Worm (Caenorhabditis elegans): ENCODE measurements around the gene F10E7.5.
A peak's percentile ranks its signal among the peaks of the same experiment; 100 is the strongest.

F10E7.5 gene

ce11 chrII:7104794-7105613 is 6.8 kb upstream of the F10E7.5 start, which contains the start of the genes farl-11 and rpl-33 (continued):
- no peak for TF ChIP-seq cebp-2 (GFP tag; IDR thresholded peaks at IDR 0.05)
- TF ChIP-seq Y79H2A.3 (GFP tag; conservative IDR thresholded peaks at IDR 0.05), result no peak
- no peak for TF ChIP-seq nhr-27 (tag; optimal IDR thresholded peaks at IDR 0.05)
- peak in 1 of 3 experiments; percentile 51 for TF ChIP-seq lin-35 (GFP tag; optimal IDR thresholded peaks at IDR 0.05)
- peak; percentile 76 for TF ChIP-seq pha-4 (tag; optimal IDR thresholded peaks at IDR 0.05)
- 0 out of 2 replicates have a peak, but pooled peaks have one; percentile 12 for TF ChIP-seq madf-6 (GFP tag; IDR thresholded peaks at IDR 0.05)
- no peak for TF ChIP-seq B0261.1 (tag; optimal IDR thresholded peaks at IDR 0.05)
- TF ChIP-seq F57A8.1 (GFP tag; optimal IDR thresholded peaks at IDR 0.05), result no peak
- TF ChIP-seq nhr-179 (tag; optimal IDR thresholded peaks at IDR 0.05), result no peak
- TF ChIP-seq snpc-4 (GFP tag; optimal IDR thresholded peaks at IDR 0.05), result no peak
- peak in 3 of 4 experiments; percentile 33 to 65 (median 33) for TF ChIP-seq snpc-4 (tag; optimal IDR thresholded peaks at IDR 0.05)
- no peak for TF ChIP-seq F37B4.10 (GFP tag; IDR thresholded peaks at IDR 0.05)
- TF ChIP-seq F22D6.2 (tag; optimal IDR thresholded peaks at IDR 0.05), result no peak
- TF ChIP-seq snpc-3.4 (tag; optimal IDR thresholded peaks at IDR 0.05), result no peak
- TF ChIP-seq rpc-1 (optimal IDR thresholded peaks at IDR 0.05), result no peak
- TF ChIP-seq rpc-1 (tag; optimal IDR thresholded peaks at IDR 0.05), result no peak
- TF ChIP-seq hsf-1 (GFP tag; IDR thresholded peaks at IDR 0.05), result no peak
- peak; percentile 43 for TF ChIP-seq ztf-18 (tag; optimal IDR thresholded peaks at IDR 0.05)
- TF ChIP-seq lag-1 (GFP tag; IDR thresholded peaks at IDR 0.05), result no peak
- no peak for TF ChIP-seq bed-1 (GFP tag; IDR thresholded peaks at IDR 0.05)
- TF ChIP-seq zim-3 (tag; optimal IDR thresholded peaks at IDR 0.05), result no peak
- no peak for TF ChIP-seq lsy-27 (tag; optimal IDR thresholded peaks at IDR 0.05; ENCODE audit: borderline replicate concordance, insufficient read depth)
- TF ChIP-seq lin-40 (tag; optimal IDR thresholded peaks at IDR 0.05), result peak; percentile 25
- no peak for TF ChIP-seq gei-17 (GFP tag; optimal IDR thresholded peaks at IDR 0.05)
- no peak for TF ChIP-seq snpc-1.1 (tag; optimal IDR thresholded peaks at IDR 0.05; ENCODE audit: insufficient read depth)
- no peak for TF ChIP-seq K11D2.4 (GFP tag; IDR thresholded peaks at IDR 0.05)
- no peak for TF ChIP-seq ama-1 (optimal IDR thresholded peaks at IDR 0.05)
- no peak for TF ChIP-seq ama-1 (GFP tag; optimal IDR thresholded peaks at IDR 0.05)
- no peak for TF ChIP-seq F55B11.4 (tag; optimal IDR thresholded peaks at IDR 0.05; ENCODE audit: borderline replicate concordance, insufficient read depth)
- no peak for TF ChIP-seq hlh-12 (tag; optimal IDR thresholded peaks at IDR 0.05)
- TF ChIP-seq dpl-1 (GFP tag; optimal IDR thresholded peaks at IDR 0.05), result no peak
- TF ChIP-seq bed-2 (GFP tag; IDR thresholded peaks at IDR 0.05), result no peak
- TF ChIP-seq ccch-3 (GFP tag; optimal IDR thresholded peaks at IDR 0.05), result no peak
- no peak for TF ChIP-seq rec-8 (tag; optimal IDR thresholded peaks at IDR 0.05)
- no peak for TF ChIP-seq Y53G8AR.9 (GFP tag; conservative IDR thresholded peaks at IDR 0.05)
- peak; percentile 99 for TF ChIP-seq attf-3 (GFP tag; conservative IDR thresholded peaks at IDR 0.05)
- no peak for TF ChIP-seq F57C9.4 (tag; optimal IDR thresholded peaks at IDR 0.05)
- TF ChIP-seq sdz-38 (tag; optimal IDR thresholded peaks at IDR 0.05), result no peak
- TF ChIP-seq ztf-22 (GFP tag; optimal IDR thresholded peaks at IDR 0.05), result no peak
- peak; percentile 29 for TF ChIP-seq tbp1 (GFP tag; optimal IDR thresholded peaks at IDR 0.05)
- peak; percentile 73 for TF ChIP-seq lsl-1 (GFP tag; optimal IDR thresholded peaks at IDR 0.05)
- TF ChIP-seq akir-1 (GFP tag; optimal IDR thresholded peaks at IDR 0.05), result no peak
- no peak for TF ChIP-seq Y95B8A.8 (GFP tag; IDR thresholded peaks at IDR 0.05)
- TF ChIP-seq hlh-26 (GFP tag; conservative IDR thresholded peaks at IDR 0.05), result no peak
- TF ChIP-seq fkh-3 (tag; optimal IDR thresholded peaks at IDR 0.05), result no peak
- TF ChIP-seq rcor-1 (GFP tag; IDR thresholded peaks at IDR 0.05), result no peak
- peak; percentile 50 for TF ChIP-seq mcd-1 (GFP tag; IDR thresholded peaks at IDR 0.05)
- TF ChIP-seq nfya-2 (GFP tag; IDR thresholded peaks at IDR 0.05), result no peak

Measured in whole organism, young adult.